Fruit fly (Drosophila melanogaster): Measurements from ENCODE around the gene CG11050.
A peak's percentile ranks its signal among the peaks of the same experiment; 100 is the strongest.

Gene CG11050

DNA sequence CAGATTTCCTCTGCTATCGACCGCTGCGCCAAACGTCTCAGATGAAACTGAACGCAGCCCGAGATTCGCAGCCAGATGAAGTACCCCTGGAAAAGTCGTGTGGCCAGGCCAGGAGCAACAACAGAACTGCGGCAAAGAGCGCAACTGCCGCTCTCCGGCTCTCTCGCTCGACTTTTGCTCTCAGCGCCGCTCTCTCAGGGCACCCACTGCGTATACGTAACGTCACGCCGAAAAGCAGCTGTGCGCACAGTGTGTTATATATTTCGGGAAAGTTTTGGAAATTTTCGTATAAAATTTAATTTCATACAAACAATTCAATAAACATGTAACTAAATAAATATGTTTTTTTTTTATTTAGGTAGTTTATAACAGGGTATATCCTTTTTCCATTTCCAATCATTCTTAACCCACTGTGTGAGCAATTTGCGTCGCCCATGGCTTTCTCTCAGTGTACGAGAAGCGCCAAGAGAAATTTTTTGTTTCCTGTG lies 9.7 kb upstream of the CG11050 start, which contains the start of gene Dpp10 (continued):
- TF ChIP-seq h (optimal IDR thresholded peaks at IDR 0.05) (no peak), CG6791 (GFP tag; IDR thresholded peaks at IDR 0.05; ENCODE audit: partially characterized antibody) (no peak), CG14050 (GFP tag; IDR thresholded peaks at IDR 0.05) (peak; percentile 95), B-H1 (GFP tag; IDR thresholded peaks at IDR 0.05) (peak; percentile 92), btn (GFP tag; optimal IDR thresholded peaks at IDR 0.05) (peak; percentile 37), zen2 (GFP tag; IDR thresholded peaks at IDR 0.05; ENCODE audit: partially characterized antibody) (no peak), lov (optimal IDR thresholded peaks at IDR 0.05) (no peak), lov (GFP tag; IDR thresholded peaks at IDR 0.05) (peak; percentile 80), CG13123 (GFP tag; optimal IDR thresholded peaks at IDR 0.05) (peak; percentile 54), CHES-1-like (GFP tag; optimal IDR thresholded peaks at IDR 0.05) (peak; percentile 84), CG9727 (GFP tag; optimal IDR thresholded peaks at IDR 0.05) (peak; percentile 89), ham (GFP tag; IDR thresholded peaks at IDR 0.05) (peak; percentile 93), CG12391 (tag; optimal IDR thresholded peaks at IDR 0.05) (peak; percentile 90), Antp (GFP tag; optimal IDR thresholded peaks at IDR 0.05) (peak; percentile 84), CkIIα-i1 (GFP tag; IDR thresholded peaks at IDR 0.05) (peak; percentile 81), D19B (GFP tag; optimal IDR thresholded peaks at IDR 0.05) (peak; percentile 76), CG11085 (GFP tag; IDR thresholded peaks at IDR 0.05) (peak; percentile 95), CG6654 (GFP tag; optimal IDR thresholded peaks at IDR 0.05) (peak; percentile 51), ERR (GFP tag; optimal IDR thresholded peaks at IDR 0.05) (peak; percentile 80), lilli (GFP tag; optimal IDR thresholded peaks at IDR 0.05) (peak; percentile 97), da (GFP tag; optimal IDR thresholded peaks at IDR 0.05) (no peak), Nf-YB (GFP tag; optimal IDR thresholded peaks at IDR 0.05) (peak; percentile 41), CG10431 (GFP tag; optimal IDR thresholded peaks at IDR 0.05) (no peak), hbn (GFP tag; IDR thresholded peaks at IDR 0.05; ENCODE audit: partially characterized antibody) (no peak), bigmax (GFP tag; optimal IDR thresholded peaks at IDR 0.05) (peak; percentile 1), CG4360 (GFP tag; IDR thresholded peaks at IDR 0.05) (peak; percentile 38; the same call in 1 of the 2 replicates), CG14710 (tag; optimal IDR thresholded peaks at IDR 0.05) (no peak), Nf-YA (GFP tag; IDR thresholded peaks at IDR 0.05) (peak; percentile 90), yki (optimal IDR thresholded peaks at IDR 0.05) (no peak), her (GFP tag; optimal IDR thresholded peaks at IDR 0.05) (peak; percentile 80), trem (tag; optimal IDR thresholded peaks at IDR 0.05) (peak; percentile 12), cad (GFP tag; optimal IDR thresholded peaks at IDR 0.05) (no peak), dmrt99B (tag; optimal IDR thresholded peaks at IDR 0.05) (peak; percentile 93), seq (GFP tag; IDR thresholded peaks at IDR 0.05) (peak; percentile 95), ewg (GFP tag; optimal IDR thresholded peaks at IDR 0.05) (peak; percentile 74), CG11560 (tag; IDR thresholded peaks at IDR 0.05) (peak; percentile 89), sima (GFP tag; optimal IDR thresholded peaks at IDR 0.05) (peak; percentile 75), Drgx (GFP tag; IDR thresholded peaks at IDR 0.05) (peak; percentile 93), Pdp1 (GFP tag; optimal IDR thresholded peaks at IDR 0.05) (peak; percentile 87), CG15479 (GFP tag; optimal IDR thresholded peaks at IDR 0.05) (no peak), Bdp1 (GFP tag; optimal IDR thresholded peaks at IDR 0.05) (peak; percentile 73), dpn (GFP tag; optimal IDR thresholded peaks at IDR 0.05) (peak; percentile 90 to 92), Elba2 (GFP tag; optimal IDR thresholded peaks at IDR 0.05) (no peak), CG5953 (GFP tag; IDR thresholded peaks at IDR 0.05) (peak; percentile 86), ems (GFP tag; optimal IDR thresholded peaks at IDR 0.05) (peak; percentile 91), maf-S (GFP tag; optimal IDR thresholded peaks at IDR 0.05) (peak; percentile 77), CG17328 (GFP tag; IDR thresholded peaks at IDR 0.05) (peak; percentile 92), Fer2 (tag; optimal IDR thresholded peaks at IDR 0.05) (peak; percentile 86), amos (GFP tag; IDR thresholded peaks at IDR 0.05; ENCODE audit: partially characterized antibody) (no peak; the same call in 1 of the 2 replicates), CG10654 (GFP tag; optimal IDR thresholded peaks at IDR 0.05) (peak; percentile 69), Lpt (GFP tag; optimal IDR thresholded peaks at IDR 0.05) (no peak), CG30020 (tag; optimal IDR thresholded peaks at IDR 0.05) (no peak)

Measured in whole organism, embryonic.